Fruit fly (Drosophila melanogaster) whole organism, embryonic: Measurements from ENCODE around the gene bsh.
A peak's percentile ranks its signal among the peaks of the same experiment; 100 is the strongest.

Experiments
- Adf1 ChIP-seq: fragments of 200-800 bp; sonication (Bioruptor generic); IDR thresholded peaks from 2 replicates; pipeline ENCODE4 v1.3.6; 2022; ENCODE audit warnings: missing biosample characterization, missing genetic modification characterization
- Asciz ChIP-seq: fragments of 200-800 bp; sonication (Bioruptor generic); optimal IDR thresholded peaks from 2 replicates; lab custom pipeline; 2017; ENCODE audit warnings: missing biosample characterization, mild to moderate bottlenecking, missing genetic modification characterization, missing genetic modification reagents
- Blimp-1 ChIP-seq: fragments of 200-800 bp; sonication (Bioruptor generic); optimal IDR thresholded peaks from 3 replicates; lab custom pipeline; 2018; ENCODE audit warnings: missing biosample characterization, missing genetic modification characterization, mild to moderate bottlenecking, moderate library complexity, missing genetic modification reagents
- C15 ChIP-seq: fragments of 200-800 bp; sonication (Bioruptor generic); IDR thresholded peaks from 3 replicates; pipeline ENCODE4 v1.3.6; 2022; ENCODE audit warnings: missing biosample characterization, missing genetic modification characterization
- CG10543 ChIP-seq: fragments of 200-800 bp; sonication (Bioruptor generic); optimal IDR thresholded peaks from 3 replicates; lab custom pipeline; 2017; ENCODE audit warnings: missing biosample characterization, mild to moderate bottlenecking, missing genetic modification characterization, moderate library complexity
- CG10654 ChIP-seq: fragments of 200-800 bp; sonication (Bioruptor generic); optimal IDR thresholded peaks from 2 replicates; lab custom pipeline; 2016; ENCODE audit warnings: missing biosample characterization, missing genetic modification characterization
- CG11504 ChIP-seq: fragments of 200-800 bp; sonication (Bioruptor generic); optimal IDR thresholded peaks from 3 replicates; lab custom pipeline; 2019; ENCODE audit warnings: missing biosample characterization, mild to moderate bottlenecking, missing genetic modification characterization, moderate library complexity
- CG12299 ChIP-seq: fragments of 200-800 bp; sonication (Bioruptor generic); optimal IDR thresholded peaks from 2 replicates; lab custom pipeline; 2018; ENCODE audit warnings: missing biosample characterization, mild to moderate bottlenecking, missing genetic modification characterization
- CG14667 ChIP-seq: fragments of 200-800 bp; sonication (Bioruptor generic); IDR thresholded peaks from 2 replicates; pipeline ENCODE4 v1.3.6; 2022; ENCODE audit warnings: missing biosample characterization, missing genetic modification characterization
- CG16815 ChIP-seq: fragments of 200-800 bp; sonication (Bioruptor generic); optimal IDR thresholded peaks from 3 replicates; lab custom pipeline; 2017; ENCODE audit warnings: missing biosample characterization, mild to moderate bottlenecking, missing genetic modification characterization
- CG17802 ChIP-seq: fragments of 200-800 bp; sonication (Bioruptor generic); optimal IDR thresholded peaks from 2 replicates; lab custom pipeline; 2018; ENCODE audit warnings: missing biosample characterization, mild to moderate bottlenecking, missing genetic modification characterization, moderate library complexity
- CG3281 ChIP-seq: fragments of 200-800 bp; sonication (Bioruptor generic); optimal IDR thresholded peaks from 3 replicates; lab custom pipeline; 2017; ENCODE audit warnings: missing biosample characterization, mild to moderate bottlenecking, missing genetic modification characterization
- CG34376 ChIP-seq: fragments of 200-800 bp; sonication (Bioruptor generic); optimal IDR thresholded peaks from 2 replicates; lab custom pipeline; 2018; ENCODE audit warnings: missing biosample characterization, mild to moderate bottlenecking, missing genetic modification characterization
- CG7963 ChIP-seq: fragments of 200-800 bp; sonication (Bioruptor generic); IDR thresholded peaks from 3 replicates; pipeline ENCODE4 v1.3.6; 2022; ENCODE audit warnings: missing biosample characterization, missing genetic modification characterization; ENCODE audit not compliant: partially characterized antibody
- CG8089 ChIP-seq: fragments of 200-800 bp; sonication (Bioruptor generic); optimal IDR thresholded peaks from 3 replicates; lab custom pipeline; 2016; ENCODE audit warnings: missing biosample characterization, missing genetic modification characterization
- CG8478 ChIP-seq: fragments of >200 bp; optimal IDR thresholded peaks from 2 replicates; lab custom pipeline; 2018
- Chrac-16 ChIP-seq: fragments of 200-800 bp; sonication (Bioruptor generic); optimal IDR thresholded peaks from 3 replicates; lab custom pipeline; 2016; ENCODE audit warnings: missing biosample characterization, missing genetic modification characterization
- Deaf1 ChIP-seq: fragments of 200-800 bp; optimal IDR thresholded peaks from 3 replicates; lab custom pipeline; 2019; ENCODE audit warnings: missing biosample characterization, mild to moderate bottlenecking, missing genetic modification characterization, moderate library complexity
- Dll ChIP-seq: fragments of 200-800 bp; sonication (Bioruptor generic); IDR thresholded peaks from 4 replicates; pipeline ENCODE4 v1.3.6; 2022; ENCODE audit warnings: missing biosample characterization, missing genetic modification characterization; ENCODE audit not compliant: partially characterized antibody
- Drgx ChIP-seq: fragments of 200-800 bp; sonication (Bioruptor generic); IDR thresholded peaks from 2 replicates; pipeline ENCODE4 v1.3.6; 2022; ENCODE audit warnings: missing biosample characterization, missing genetic modification characterization
- Gsc ChIP-seq: fragments of 200-800 bp; sonication (Bioruptor generic); IDR thresholded peaks from 2 replicates; pipeline ENCODE4 v1.3.6; 2022; ENCODE audit warnings: missing biosample characterization, missing genetic modification characterization
- H2.0 ChIP-seq: fragments of 200-800 bp; sonication (Bioruptor generic); IDR thresholded peaks from 2 replicates; pipeline ENCODE4 v1.3.6; 2022; ENCODE audit warnings: missing biosample characterization, missing genetic modification characterization
- Hand ChIP-seq: fragments of 200-800 bp; sonication (Bioruptor generic); optimal IDR thresholded peaks from 2 replicates; lab custom pipeline; 2017; ENCODE audit warnings: mild to moderate bottlenecking, missing biosample characterization, missing genetic modification reagents, missing genetic modification characterization
- HmgD ChIP-seq: fragments of 200-800 bp; sonication (Bioruptor generic); optimal IDR thresholded peaks from 3 replicates; lab custom pipeline; 2016; ENCODE audit warnings: missing biosample characterization, missing genetic modification characterization
- Hmr ChIP-seq: fragments of 200-800 bp; sonication (Bioruptor generic); optimal IDR thresholded peaks from 3 replicates; lab custom pipeline; 2017; ENCODE audit warnings: mild to moderate bottlenecking, missing biosample characterization, missing genetic modification reagents, missing genetic modification characterization
- MESR4 ChIP-seq: fragments of 200-800 bp; sonication (Bioruptor generic); optimal IDR thresholded peaks from 2 replicates; lab custom pipeline; 2018; ENCODE audit warnings: missing biosample characterization, mild to moderate bottlenecking, missing genetic modification characterization, moderate library complexity
- Mrtf ChIP-seq: fragments of 200-800 bp; sonication (Bioruptor generic); IDR thresholded peaks from 3 replicates; pipeline ENCODE4 v1.3.6; 2022; ENCODE audit warnings: missing biosample characterization, missing genetic modification characterization
- Optix ChIP-seq: fragments of 200-800 bp; sonication (Bioruptor generic); IDR thresholded peaks from 3 replicates; pipeline ENCODE4 v1.3.6; 2022; ENCODE audit warnings: missing biosample characterization, missing genetic modification characterization
- PHDP ChIP-seq: fragments of 200-800 bp; sonication (Bioruptor generic); optimal IDR thresholded peaks from 3 replicates; lab custom pipeline; 2018; ENCODE audit warnings: missing biosample characterization, mild to moderate bottlenecking, missing genetic modification characterization, moderate library complexity
- Rfx ChIP-seq: fragments of 200-800 bp; sonication (Bioruptor generic); IDR thresholded peaks from 2 replicates; pipeline ENCODE4 v1.3.6; 2022; ENCODE audit warnings: missing biosample characterization, missing genetic modification characterization
- Spps ChIP-seq: fragments of 200-800 bp; sonication (Bioruptor generic); optimal IDR thresholded peaks from 2 replicates; lab custom pipeline; 2018; ENCODE audit warnings: missing biosample characterization, mild to moderate bottlenecking, missing genetic modification characterization
- Sry-β ChIP-seq: fragments of 200-800 bp; sonication (Bioruptor generic); optimal IDR thresholded peaks from 2 replicates; lab custom pipeline; 2018; ENCODE audit warnings: missing biosample characterization, mild to moderate bottlenecking, missing genetic modification characterization, moderate library complexity
- Stat92E ChIP-seq, 3 experiments: fragments of >200 bp in 2 of 3; fragments of 200-800 bp in 1 of 3; sonication (Bioruptor generic) in 1 of 3; optimal IDR thresholded peaks; 2 replicates each; lab custom pipeline; 2017 to 2019; ENCODE audit warnings: missing biosample characterization in 3 of 3, missing genetic modification characterization in 3 of 3, mild to moderate bottlenecking in 1 of 3, moderate library complexity in 1 of 3
- YL-1 ChIP-seq: fragments of 200-800 bp; sonication (Bioruptor generic); optimal IDR thresholded peaks from 3 replicates; lab custom pipeline; 2017; ENCODE audit warnings: missing biosample characterization, mild to moderate bottlenecking, missing genetic modification characterization
- ab ChIP-seq: fragments of 200-800 bp; sonication (Bioruptor generic); optimal IDR thresholded peaks from 2 replicates; lab custom pipeline; 2016; ENCODE audit warnings: missing biosample characterization, missing genetic modification characterization
- amos ChIP-seq: fragments of 200-800 bp; sonication (Bioruptor generic); IDR thresholded peaks from 2 replicates; pipeline ENCODE4 v1.3.6; 2022; ENCODE audit warnings: missing biosample characterization, missing genetic modification characterization; ENCODE audit not compliant: partially characterized antibody
- az2 ChIP-seq: fragments of 200-800 bp; sonication (Bioruptor generic); optimal IDR thresholded peaks from 3 replicates; lab custom pipeline; 2016; ENCODE audit warnings: missing biosample characterization, missing genetic modification characterization
- bcd ChIP-seq: fragments of 200-800 bp; sonication (Bioruptor generic); optimal IDR thresholded peaks from 2 replicates; lab custom pipeline; 2017; ENCODE audit warnings: missing biosample characterization, mild to moderate bottlenecking, missing genetic modification characterization
- ci ChIP-seq: fragments of 200-800 bp; sonication (Bioruptor generic); IDR thresholded peaks from 3 replicates; pipeline ENCODE4 v1.3.6; 2022; ENCODE audit warnings: missing biosample characterization, missing genetic modification characterization
- disco-r ChIP-seq: fragments of 200-800 bp; sonication (Bioruptor generic); optimal IDR thresholded peaks from 2 replicates; lab custom pipeline; 2016; ENCODE audit warnings: missing biosample characterization, missing genetic modification characterization
- eve ChIP-seq, 2 experiments: fragments of >200 bp; optimal IDR thresholded peaks; 2 replicates each; lab custom pipeline; 2017; ENCODE audit warnings: missing biosample characterization in 2 of 2, missing genetic modification characterization in 2 of 2
- fd102C ChIP-seq: fragments of 200-800 bp; sonication (Bioruptor generic); optimal IDR thresholded peaks from 2 replicates; lab custom pipeline; 2018; ENCODE audit warnings: missing biosample characterization, mild to moderate bottlenecking, missing genetic modification characterization, moderate library complexity
- fd96Cb ChIP-seq: fragments of 200-800 bp; sonication (Bioruptor generic); optimal IDR thresholded peaks from 2 replicates; lab custom pipeline; 2018; ENCODE audit warnings: missing biosample characterization, mild to moderate bottlenecking, missing genetic modification characterization, moderate library complexity
- gce ChIP-seq: fragments of 200-800 bp; sonication (Bioruptor generic); IDR thresholded peaks from 3 replicates; pipeline ENCODE4 v1.3.6; 2022; ENCODE audit warnings: missing biosample characterization, missing genetic modification characterization
- pan ChIP-seq, 4 experiments: fragments of >200 bp in 3 of 4; fragments of 200-800 bp in 1 of 4; sonication (Bioruptor generic) in 1 of 4; optimal IDR thresholded peaks in 3 of 4; IDR thresholded peaks in 1 of 4; 2 replicates each; pipeline versions ENCODE4 v1.3.6 to Lab custom; 2017 to 2022; ENCODE audit warnings: missing biosample characterization in 2 of 4, missing genetic modification characterization in 2 of 4, mixed read lengths in 1 of 4
- pum ChIP-seq: fragments of 200-800 bp; sonication (Bioruptor generic); optimal IDR thresholded peaks from 2 replicates; lab custom pipeline; 2016; ENCODE audit warnings: missing biosample characterization, missing genetic modification characterization
- ro ChIP-seq: fragments of 200-800 bp; sonication (Bioruptor generic); IDR thresholded peaks from 2 replicates; pipeline ENCODE4 v1.3.6; 2022; ENCODE audit warnings: missing biosample characterization, missing genetic modification characterization
- shn ChIP-seq: fragments of 200-800 bp; sonication (Bioruptor generic); optimal IDR thresholded peaks from 3 replicates; lab custom pipeline; 2016; ENCODE audit warnings: missing biosample characterization, missing genetic modification characterization
- sob ChIP-seq: fragments of 200-800 bp; sonication (Bioruptor generic); IDR thresholded peaks from 2 replicates; pipeline ENCODE4 v1.3.6; 2022; ENCODE audit warnings: missing biosample characterization, missing genetic modification characterization
- ttk ChIP-seq: fragments of 200-800 bp; sonication (Bioruptor generic); IDR thresholded peaks from 2 replicates; pipeline ENCODE4 v2.1.2; 2022; ENCODE audit warnings: missing biosample characterization, missing genetic modification characterization
- vfl ChIP-seq: fragments of 200-800 bp; sonication (Bioruptor generic); optimal IDR thresholded peaks from 2 replicates; lab custom pipeline; 2016; ENCODE audit warnings: missing biosample characterization, missing genetic modification characterization

The bsh gene

dm6 chr2L:19735635-19736109, 33.2 kb downstream of the bsh start, which contains the start of the genes CG10462 and Nf-YB (continued):
- no peak for TF ChIP-seq CG34376
- no peak for TF ChIP-seq bcd (GFP tag; lab: Kevin White, UChicago)
- no peak for TF ChIP-seq gce (GFP tag; lab: Robert Waterston, UW)
- TF ChIP-seq CG10654 (GFP tag; lab: Kevin White, UChicago), result no peak
- no peak for TF ChIP-seq az2 (GFP tag; lab: Kevin White, UChicago)
- peak; percentile 8 for TF ChIP-seq CG8478 (lab: Kevin White, UChicago)
- no peak for TF ChIP-seq vfl (GFP tag; lab: Kevin White, UChicago)
- TF ChIP-seq Asciz (GFP tag; lab: Kevin White, UChicago), result no peak
- TF ChIP-seq Chrac-16 (GFP tag; lab: Kevin White, UChicago), result no peak
- no peak for TF ChIP-seq Sry-β (GFP tag; lab: Kevin White, UChicago)
- TF ChIP-seq pan (optimal IDR thresholded peaks at IDR 0.05; lab: Kevin White, UChicago), result no peak
- TF ChIP-seq pan (GFP tag; optimal IDR thresholded peaks at IDR 0.05 in 1 of 2, IDR thresholded peaks at IDR 0.05 in 1 of 2), result no peak
- no peak for TF ChIP-seq shn (GFP tag; lab: Kevin White, UChicago)
- no peak for TF ChIP-seq disco-r (GFP tag; lab: Kevin White, UChicago)
- TF ChIP-seq MESR4 (GFP tag; lab: Kevin White, UChicago), result peak; percentile 54
- no peak for TF ChIP-seq CG3281
- peak; percentile 98 for TF ChIP-seq CG7963 (GFP tag; lab: Robert Waterston, UW)
- TF ChIP-seq sob (GFP tag; lab: Robert Waterston, UW), result no peak
- TF ChIP-seq CG11504 (tag; lab: Kevin White, UChicago), result no peak
- TF ChIP-seq Spps (tag; lab: Kevin White, UChicago), result no peak
- no peak for TF ChIP-seq ab (GFP tag; lab: Kevin White, UChicago)
- TF ChIP-seq Gsc (GFP tag; lab: Robert Waterston, UW), result no peak
- TF ChIP-seq Adf1 (GFP tag; lab: Robert Waterston, UW), result peak; percentile 50; the same call in 1 of the 2 replicates
- TF ChIP-seq CG16815 (GFP tag; lab: Kevin White, UChicago), result no peak
- TF ChIP-seq ro (GFP tag; lab: Robert Waterston, UW), result no peak
- peak; percentile 90 for TF ChIP-seq amos (GFP tag; lab: Robert Waterston, UW)
- TF ChIP-seq CG14667 (GFP tag; lab: Robert Waterston, UW), result no peak
- TF ChIP-seq HmgD (GFP tag; lab: Kevin White, UChicago), result peak; percentile 66
- no peak for TF ChIP-seq H2.0
- peak; percentile 39 for TF ChIP-seq Hmr (GFP tag; lab: Kevin White, UChicago)
- no peak for TF ChIP-seq PHDP (tag; lab: Kevin White, UChicago)
- no peak for TF ChIP-seq fd96Cb (tag; lab: Kevin White, UChicago)
- TF ChIP-seq C15, result no peak
- TF ChIP-seq pum (GFP tag; lab: Kevin White, UChicago), result no peak
- no peak for TF ChIP-seq CG10543 (GFP tag; lab: Kevin White, UChicago)
- no peak for TF ChIP-seq ttk (GFP tag; lab: Robert Waterston, UW)
- no peak for TF ChIP-seq Optix (GFP tag; lab: Robert Waterston, UW)
- peak; percentile 85 for TF ChIP-seq Dll (GFP tag; lab: Robert Waterston, UW)
- TF ChIP-seq Hand (GFP tag; lab: Kevin White, UChicago), result no peak
- no peak for TF ChIP-seq Mrtf (GFP tag; lab: Robert Waterston, UW)
- TF ChIP-seq YL-1 (GFP tag; lab: Kevin White, UChicago), result peak; percentile 69
- TF ChIP-seq Blimp-1 (GFP tag; lab: Kevin White, UChicago), result no peak
- no peak for TF ChIP-seq fd102C (GFP tag; lab: Kevin White, UChicago)
- no peak; the same call in 1 of the 2 replicates for TF ChIP-seq Rfx
- TF ChIP-seq Deaf1 (tag; lab: Kevin White, UChicago), result no peak
- no peak for TF ChIP-seq Drgx
- no peak for TF ChIP-seq Stat92E (GFP tag; optimal IDR thresholded peaks at IDR 0.05; lab: Kevin White, UChicago)
- no peak for TF ChIP-seq CG8089 (GFP tag; lab: Kevin White, UChicago)
- no peak for TF ChIP-seq eve (GFP tag; optimal IDR thresholded peaks at IDR 0.05; lab: Kevin White, UChicago)
- TF ChIP-seq CG17802, result no peak
- no peak for TF ChIP-seq CG12299 (tag; lab: Kevin White, UChicago)
- no peak for TF ChIP-seq ci (GFP tag; lab: Robert Waterston, UW)
